Worm (Caenorhabditis elegans) whole organism, L3 larva: Measurements from ENCODE around the gene fozi-1.

Experiments
- R02D3.7 ChIP-seq: fragments of 150-350 bp; optimal IDR thresholded peaks from 2 replicates; lab custom pipeline; 2014; ENCODE audit warnings: missing biosample characterization, missing genetic modification characterization
- ZK546.5 ChIP-seq: sonication (generic microtip); optimal IDR thresholded peaks from 2 replicates; lab custom pipeline; 2017; ENCODE audit warnings: missing biosample characterization, missing genetic modification characterization
- aly-2 ChIP-seq: fragments of 150-350 bp; optimal IDR thresholded peaks from 2 replicates; lab custom pipeline; 2014; ENCODE audit warnings: missing biosample characterization, missing genetic modification characterization
- ama-1 ChIP-seq: fragments of 150-350 bp; optimal IDR thresholded peaks from 2 replicates; lab custom pipeline; 2018
- ceh-16 ChIP-seq: sonication (generic microtip); optimal IDR thresholded peaks from 2 replicates; lab custom pipeline; 2017; ENCODE audit warnings: missing biosample characterization, missing genetic modification characterization
- ceh-28 ChIP-seq: fragments of 150-350 bp; optimal IDR thresholded peaks from 2 replicates; lab custom pipeline; 2014; ENCODE audit warnings: missing biosample characterization, missing genetic modification reagents, missing genetic modification characterization
- ceh-82 ChIP-seq: fragments of 150-350 bp; optimal IDR thresholded peaks from 2 replicates; lab custom pipeline; 2014; ENCODE audit warnings: missing biosample characterization, missing genetic modification characterization
- ceh-9 ChIP-seq: sonication (generic microtip); optimal IDR thresholded peaks from 2 replicates; lab custom pipeline; 2018; ENCODE audit warnings: missing biosample characterization, missing genetic modification characterization
- daf-12 ChIP-seq: fragments of 150-350 bp; optimal IDR thresholded peaks from 2 replicates; lab custom pipeline; 2014; ENCODE audit warnings: missing biosample characterization, missing genetic modification reagents, missing genetic modification characterization
- egl-27 ChIP-seq: sonication (generic microtip); optimal IDR thresholded peaks from 4 replicates; lab custom pipeline; 2017; ENCODE audit warnings: missing biosample characterization, missing genetic modification reagents, missing genetic modification characterization
- egl-5 ChIP-seq: fragments of 150-350 bp; optimal IDR thresholded peaks from 2 replicates; lab custom pipeline; 2017; ENCODE audit warnings: missing biosample characterization, missing genetic modification reagents, missing genetic modification characterization, inconsistent platforms
- elt-1 ChIP-seq: fragments of 150-350 bp; optimal IDR thresholded peaks from 2 replicates; lab custom pipeline; 2014; ENCODE audit warnings: missing biosample characterization, missing genetic modification characterization
- elt-2 ChIP-seq: sonication (generic microtip); optimal IDR thresholded peaks from 2 replicates; lab custom pipeline; 2016; ENCODE audit warnings: missing genetic modification reagents, mild to moderate bottlenecking, missing genetic modification characterization, missing compliant biosample characterization
- eor-1 ChIP-seq, 2 experiments: fragments of 150-350 bp; optimal IDR thresholded peaks; 2 replicates each; lab custom pipeline; 2014 to 2018; ENCODE audit warnings: missing biosample characterization in 2 of 2, missing genetic modification characterization in 2 of 2
- fkh-10 ChIP-seq: sonication (generic microtip); optimal IDR thresholded peaks from 2 replicates; lab custom pipeline; 2017; ENCODE audit warnings: missing biosample characterization, missing genetic modification reagents, missing genetic modification characterization
- fkh-2 ChIP-seq: fragments of 150-350 bp; optimal IDR thresholded peaks from 2 replicates; lab custom pipeline; 2014; ENCODE audit warnings: missing biosample characterization, missing genetic modification reagents, missing genetic modification characterization
- jun-1 ChIP-seq: fragments of 150-350 bp; optimal IDR thresholded peaks from 2 replicates; lab custom pipeline; 2014; ENCODE audit warnings: missing biosample characterization, missing genetic modification reagents, missing genetic modification characterization
- lsy-12 ChIP-seq: sonication (generic microtip); optimal IDR thresholded peaks from 2 replicates; lab custom pipeline; 2016; ENCODE audit warnings: mild to moderate bottlenecking, missing genetic modification characterization, missing compliant biosample characterization
- mml-1 ChIP-seq: fragments of 150-350 bp; sonication (generic microtip); optimal IDR thresholded peaks from 3 replicates; lab custom pipeline; 2014; ENCODE audit warnings: missing biosample characterization, missing genetic modification characterization
- nfya-1 ChIP-seq: sonication (generic microtip); optimal IDR thresholded peaks from 2 replicates; lab custom pipeline; 2017; ENCODE audit warnings: missing genetic modification characterization, mild to moderate bottlenecking, missing compliant biosample characterization, antibody characterized with exemption, moderate library complexity; ENCODE audit not compliant: insufficient read depth
- nhr-11 ChIP-seq: fragments of 150-350 bp; optimal IDR thresholded peaks from 2 replicates; lab custom pipeline; 2014; ENCODE audit warnings: missing biosample characterization, missing genetic modification characterization
- nhr-12 ChIP-seq: fragments of 150-350 bp; optimal IDR thresholded peaks from 2 replicates; lab custom pipeline; 2014; ENCODE audit warnings: missing biosample characterization, missing genetic modification characterization
- nhr-23 ChIP-seq: fragments of 150-350 bp; optimal IDR thresholded peaks from 2 replicates; lab custom pipeline; 2014; ENCODE audit warnings: missing biosample characterization, missing genetic modification reagents, missing genetic modification characterization
- nhr-237 ChIP-seq: fragments of 150-350 bp; optimal IDR thresholded peaks from 2 replicates; lab custom pipeline; 2014; ENCODE audit warnings: missing biosample characterization, missing genetic modification characterization
- nhr-25 ChIP-seq: sonication (generic microtip); optimal IDR thresholded peaks from 2 replicates; lab custom pipeline; 2017; ENCODE audit warnings: missing biosample characterization, missing genetic modification characterization
- nhr-28 ChIP-seq: fragments of 150-350 bp; optimal IDR thresholded peaks from 2 replicates; lab custom pipeline; 2014; ENCODE audit warnings: missing biosample characterization, missing genetic modification characterization
- nhr-43 ChIP-seq: sonication (generic microtip); optimal IDR thresholded peaks from 2 replicates; lab custom pipeline; 2016; ENCODE audit warnings: mild to moderate bottlenecking, missing genetic modification characterization, missing compliant biosample characterization; ENCODE audit not compliant: poor library complexity, severe bottlenecking
- nhr-67 ChIP-seq: fragments of 150-350 bp; optimal IDR thresholded peaks from 2 replicates; lab custom pipeline; 2014; ENCODE audit warnings: missing biosample characterization, missing genetic modification characterization
- nhr-77 ChIP-seq: fragments of 150-350 bp; optimal IDR thresholded peaks from 2 replicates; lab custom pipeline; 2014; ENCODE audit warnings: missing biosample characterization, missing genetic modification characterization
- pqm-1 ChIP-seq: fragments of 150-350 bp; optimal IDR thresholded peaks from 2 replicates; lab custom pipeline; 2017; ENCODE audit warnings: missing biosample characterization, missing genetic modification characterization, inconsistent platforms
- sea-2 ChIP-seq: fragments of 150-350 bp; sonication (generic microtip); optimal IDR thresholded peaks from 4 replicates; lab custom pipeline; 2014; ENCODE audit warnings: missing biosample characterization, missing genetic modification reagents, missing genetic modification characterization
- skn-1 ChIP-seq: fragments of 150-350 bp; optimal IDR thresholded peaks from 2 replicates; lab custom pipeline; 2014; ENCODE audit warnings: missing biosample characterization, missing genetic modification characterization
- snpc-4 ChIP-seq: fragments of 150-350 bp; optimal IDR thresholded peaks from 2 replicates; lab custom pipeline; 2014; ENCODE audit warnings: missing biosample characterization, missing genetic modification characterization
- zag-1 ChIP-seq: fragments of 150-350 bp; optimal IDR thresholded peaks from 2 replicates; lab custom pipeline; 2014; ENCODE audit warnings: missing biosample characterization, missing genetic modification characterization
- ztf-4 ChIP-seq: fragments of 150-350 bp; optimal IDR thresholded peaks from 2 replicates; lab custom pipeline; 2014; ENCODE audit warnings: missing biosample characterization, missing genetic modification characterization

Gene fozi-1

DNA sequence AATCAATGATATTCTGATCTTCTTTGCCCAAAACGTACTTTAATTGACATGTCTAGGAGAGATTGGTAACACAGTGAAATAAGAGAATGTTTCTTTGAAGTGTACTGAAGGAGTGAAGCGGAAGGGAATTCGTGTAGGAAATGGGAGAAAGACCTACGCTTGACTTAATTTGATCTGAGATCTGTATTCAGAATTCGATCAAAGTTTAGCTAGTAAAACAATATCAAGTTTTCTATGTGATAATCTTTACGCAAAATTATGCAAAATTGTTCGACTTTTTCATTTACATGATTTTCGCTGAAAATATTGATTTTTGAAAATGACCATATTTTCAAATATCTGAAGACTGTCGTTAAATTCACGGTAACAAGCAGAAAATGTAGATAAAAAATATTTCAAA, 15.8 kb downstream of the fozi-1 start, which contains the start of gene K01B6.4:
Gene K01B6.4 (minus strand): TSS at position 101 of the 400 bp plus-strand sequence.
- TF ChIP-seq egl-27 (tag; lab: Kevin White, UChicago) (no peak), ceh-16 (tag; lab: Kevin White, UChicago) (no peak), nhr-43 (no peak), daf-12 (tag; lab: Kevin White, UChicago) (no peak), ceh-9 (no peak), ZK546.5 (tag; lab: Kevin White, UChicago) (no peak), ceh-82 (tag; lab: Kevin White, UChicago) (no peak), elt-2 (no peak), nhr-23 (tag; lab: Kevin White, UChicago) (no peak), nhr-25 (tag; lab: Kevin White, UChicago) (no peak), nfya-1 (tag; lab: Kevin White, UChicago) (no peak), nhr-237 (tag; lab: Kevin White, UChicago) (no peak), egl-5 (tag; lab: Kevin White, UChicago) (no peak), sea-2 (GFP tag; lab: Kevin White, UChicago) (no peak)

DNA sequence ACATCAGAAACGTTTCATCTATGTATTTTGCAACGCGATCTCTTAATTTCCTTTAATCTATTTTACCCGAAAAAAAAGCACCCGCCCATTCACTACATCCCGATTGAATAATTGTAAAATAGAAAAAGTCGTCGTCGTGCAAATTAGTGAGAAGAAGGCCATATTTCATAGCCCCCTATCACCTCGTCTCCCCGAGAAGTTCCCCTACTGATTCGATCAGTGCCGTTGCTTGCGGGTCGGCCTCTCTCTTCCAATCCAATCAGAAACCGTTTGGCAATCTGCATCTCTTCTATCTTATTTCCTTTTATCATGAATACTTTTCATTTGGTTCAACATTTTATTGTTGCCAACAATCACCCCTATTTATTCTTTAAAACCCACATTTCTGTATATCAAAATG, 17.5 kb downstream of the fozi-1 start:
- TF ChIP-seq ceh-28 (tag; lab: Kevin White, UChicago): no peak
- no peak for TF ChIP-seq nhr-11
- TF ChIP-seq nhr-43: no peak
- no peak for TF ChIP-seq ceh-82 (tag; lab: Kevin White, UChicago)
- no peak for TF ChIP-seq fkh-10 (GFP tag; lab: Kevin White, UChicago)
- no peak for TF ChIP-seq nhr-67 (tag; lab: Kevin White, UChicago)
- TF ChIP-seq nhr-28 (tag; lab: Kevin White, UChicago): no peak
- TF ChIP-seq lsy-12 (tag; lab: Kevin White, UChicago): no peak
- no peak for TF ChIP-seq pqm-1

DNA sequence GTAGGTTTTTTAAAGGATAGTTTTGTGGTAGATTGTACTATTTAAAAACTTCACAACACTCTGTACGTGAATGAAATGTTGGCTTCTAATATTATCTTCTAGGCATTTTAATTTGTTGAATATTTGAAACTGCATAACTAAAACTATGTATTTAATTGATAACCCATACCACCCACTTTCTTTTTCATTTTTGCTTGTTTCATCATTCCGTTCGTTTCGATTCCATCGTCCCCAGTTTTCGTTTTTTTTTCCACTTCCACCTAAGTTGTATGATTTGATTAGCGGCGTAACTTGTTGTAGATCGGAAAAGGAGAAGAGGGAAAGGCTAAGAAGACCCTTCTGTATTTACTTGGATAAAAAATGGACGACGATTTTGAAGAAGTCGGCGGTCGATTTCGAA, 18.3 kb downstream of the fozi-1 start, which contains the start of gene K01B6.3:
Gene K01B6.3 (plus strand): TSS at position 301 of the 400 bp plus-strand sequence.
- TF ChIP-seq nhr-77 (tag; lab: Kevin White, UChicago) (no peak), elt-2 (no peak), nfya-1 (tag; lab: Kevin White, UChicago) (no peak), fkh-2 (tag; lab: Kevin White, UChicago) (no peak), nhr-67 (tag; lab: Kevin White, UChicago) (no peak), jun-1 (tag; lab: Kevin White, UChicago) (no peak), skn-1 (tag; lab: Kevin White, UChicago) (no peak), ceh-9 (no peak), mml-1 (tag; lab: Kevin White, UChicago) (no peak), zag-1 (tag; lab: Kevin White, UChicago) (no peak), nhr-28 (tag; lab: Kevin White, UChicago) (no peak)

DNA sequence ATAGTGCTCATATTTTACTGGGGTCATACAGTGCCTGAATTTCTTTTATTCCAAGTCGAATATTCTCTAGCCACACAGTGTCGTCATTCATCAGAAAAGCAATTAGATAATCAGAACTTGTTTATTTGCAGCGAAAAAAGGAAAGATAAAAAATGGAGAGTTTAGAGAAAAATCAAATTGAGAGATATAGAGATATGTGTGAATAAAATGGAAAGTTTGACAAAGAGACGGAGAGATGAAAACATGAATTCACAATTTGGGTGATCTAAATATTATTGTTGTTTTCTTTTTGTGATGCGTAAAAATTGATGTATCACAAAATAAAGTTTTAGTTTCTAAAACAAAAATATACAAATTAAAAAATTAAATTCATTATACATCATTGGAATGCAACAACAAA, 19.1 kb downstream of the fozi-1 start:
- TF ChIP-seq nhr-23 (tag; lab: Kevin White, UChicago) (peak; percentile 29), nhr-25 (tag; lab: Kevin White, UChicago) (peak; percentile 17), pqm-1 (no peak)

DNA sequence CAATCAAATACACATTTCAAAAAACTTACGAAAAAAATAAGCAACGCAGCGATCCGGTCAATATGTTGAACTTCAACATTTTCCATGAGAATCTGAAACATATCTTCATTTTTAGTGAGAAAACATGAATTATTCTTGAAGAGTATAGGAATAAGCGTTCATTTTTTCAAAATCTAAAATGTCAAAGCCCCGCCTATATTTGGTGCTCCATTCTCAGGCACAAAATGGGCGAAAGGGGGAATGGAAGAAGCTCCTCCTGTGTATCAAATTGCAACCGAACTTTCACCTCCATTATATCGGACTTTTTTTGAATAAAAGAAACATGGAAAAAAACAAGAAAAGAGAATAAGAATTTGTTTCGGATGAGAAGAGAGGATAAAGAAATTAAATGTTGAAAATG, 25.0 kb downstream of the fozi-1 start, which contains the start of gene srx-45:
Gene srx-45 (minus strand): TSS at position 101 of the 400 bp plus-strand sequence.
- TF ChIP-seq eor-1 (tag; optimal IDR thresholded peaks at IDR 0.05; lab: Kevin White, UChicago) (no peak), aly-2 (tag; lab: Kevin White, UChicago) (no peak), ztf-4 (tag; lab: Kevin White, UChicago) (no peak), nhr-23 (tag; lab: Kevin White, UChicago) (no peak), snpc-4 (tag; lab: Kevin White, UChicago) (no peak), nhr-11 (no peak), elt-2 (no peak), ceh-16 (tag; lab: Kevin White, UChicago) (no peak), nhr-12 (tag; lab: Kevin White, UChicago) (no peak), nhr-43 (no peak), daf-12 (tag; lab: Kevin White, UChicago) (no peak), nfya-1 (tag; lab: Kevin White, UChicago) (no peak), R02D3.7 (tag; lab: Kevin White, UChicago) (no peak), ama-1 (lab: Kevin White, UChicago) (no peak), elt-1 (tag; lab: Kevin White, UChicago) (no peak), sea-2 (GFP tag; lab: Kevin White, UChicago) (no peak), ZK546.5 (tag; lab: Kevin White, UChicago) (no peak)
